Fruit fly (Drosophila melanogaster): ENCODE data around the gene CG6686.

dm6 chr2L:12003792-12004210 is 16.0 kb upstream of the CG6686 start:
- no peak for TF ChIP-seq pan (optimal IDR thresholded peaks at IDR 0.05)
- no peak for TF ChIP-seq EcR (GFP tag; optimal IDR thresholded peaks at IDR 0.05)
